1 fruit fly cellular context compared by ENCODE assay signal in the genomic region with DNA sequence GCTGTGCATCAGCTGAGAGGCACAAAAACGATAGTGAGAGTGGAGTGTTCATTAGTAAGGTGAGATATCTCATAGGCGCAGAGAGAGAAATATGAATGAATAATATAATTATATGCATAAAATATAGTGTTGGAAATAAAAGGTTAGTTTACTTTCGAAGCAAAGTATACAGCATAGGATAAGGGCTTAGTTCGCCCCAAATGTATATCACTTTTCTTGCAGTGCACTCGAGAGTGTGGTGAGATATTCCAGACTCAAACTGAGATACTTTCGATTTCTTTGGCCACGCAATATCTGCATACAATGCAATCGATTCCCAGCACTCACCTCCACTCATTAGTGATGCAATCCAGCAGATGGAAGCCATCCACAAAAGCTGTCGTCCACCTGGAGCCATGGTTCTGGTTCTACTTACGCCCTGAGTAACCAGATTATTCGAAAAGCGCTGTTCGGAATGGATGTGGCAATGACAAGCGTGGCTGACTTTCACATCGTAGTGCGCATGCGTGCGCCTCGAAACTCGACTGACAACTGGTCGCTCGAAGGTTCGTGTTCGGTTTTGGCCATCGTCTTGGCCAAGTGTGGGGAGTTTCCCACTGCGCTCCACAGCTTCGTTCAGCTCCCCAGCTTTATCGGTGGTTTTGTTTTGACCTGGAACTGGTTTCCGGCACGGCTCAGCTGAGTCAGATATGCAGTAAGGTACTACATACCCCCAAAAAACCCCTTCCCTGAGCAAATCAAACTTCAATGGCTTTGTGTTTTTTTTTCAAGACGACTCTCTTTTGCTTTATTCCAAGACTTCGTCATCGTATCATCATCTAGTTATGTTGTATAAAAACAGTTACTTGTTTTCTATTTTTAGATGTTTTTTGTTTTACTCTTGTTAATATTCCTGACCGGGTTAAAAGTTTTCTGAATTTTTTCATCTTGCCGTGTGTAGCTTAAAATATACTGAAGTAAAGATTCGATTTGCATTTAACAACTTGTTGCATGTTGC.
A peak's percentile ranks its signal among the peaks of the same experiment; 100 is the strongest.
TF ChIP-seq lines count a peak whose summit lies in the region.

TSS of gene Rsod (minus strand) at position 537 of the 997 bp plus-strand sequence.

TF ChIP-seq in whole organism, embryonic, 481 proteins besides CTCF, POLR2A, EP300 and RAD21 (continued from another document and continues in another):
- peak; percentile 59 for TF ChIP-seq corto (GFP tag; optimal IDR thresholded peaks at IDR 0.05; lab: Kevin White, UChicago)
- peak; percentile 26 for TF ChIP-seq CG13775 (GFP tag; optimal IDR thresholded peaks at IDR 0.05; lab: Kevin White, UChicago)
- peak in 1 of 2 experiments; percentile 66 for TF ChIP-seq Hr51 (GFP tag; optimal IDR thresholded peaks at IDR 0.05; lab: Kevin White, UChicago)
- no peak for TF ChIP-seq CG1647 (GFP tag; optimal IDR thresholded peaks at IDR 0.05; lab: Kevin White, UChicago)
- TF ChIP-seq Meics (GFP tag; optimal IDR thresholded peaks at IDR 0.05; lab: Kevin White, UChicago) = peak; percentile 30
- TF ChIP-seq CG11560 (tag; IDR thresholded peaks at IDR 0.05; lab: Robert Waterston, UW) = no peak; the same call in 2 of the 3 replicates
- TF ChIP-seq klu (GFP tag; IDR thresholded peaks at IDR 0.05; lab: Robert Waterston, UW) = no peak
- peak; percentile 54 for TF ChIP-seq CG12391 (tag; optimal IDR thresholded peaks at IDR 0.05; lab: Kevin White, UChicago)
- peak; percentile 62 for TF ChIP-seq CG7372 (GFP tag; IDR thresholded peaks at IDR 0.05; lab: Robert Waterston, UW)
- TF ChIP-seq lmd (GFP tag; IDR thresholded peaks at IDR 0.05; lab: Robert Waterston, UW) = peak; percentile 75
- TF ChIP-seq Lim3 (GFP tag; IDR thresholded peaks at IDR 0.05; lab: Robert Waterston, UW) = peak; percentile 67
- TF ChIP-seq lola (GFP tag; optimal IDR thresholded peaks at IDR 0.05; lab: Kevin White, UChicago) = peak in 1 of 3 experiments; percentile 43
- TF ChIP-seq CG11085 (GFP tag; IDR thresholded peaks at IDR 0.05; lab: Robert Waterston, UW) = 0 out of 2 replicates have a peak, but pooled peaks have one; percentile 45
- TF ChIP-seq Xrp1 (GFP tag; IDR thresholded peaks at IDR 0.05; lab: Robert Waterston, UW) = peak; percentile 87
- peak; percentile 68 for TF ChIP-seq CG11504 (tag; optimal IDR thresholded peaks at IDR 0.05; lab: Kevin White, UChicago)
- no peak for TF ChIP-seq CG3838 (GFP tag; optimal IDR thresholded peaks at IDR 0.05; lab: Kevin White, UChicago)
- peak; percentile 60 for TF ChIP-seq toy (GFP tag; IDR thresholded peaks at IDR 0.05; lab: Robert Waterston, UW)
- TF ChIP-seq Asciz (GFP tag; optimal IDR thresholded peaks at IDR 0.05; lab: Kevin White, UChicago) = peak; percentile 59
- peak; percentile 56 for TF ChIP-seq Oli (tag; optimal IDR thresholded peaks at IDR 0.05; lab: Kevin White, UChicago)
- TF ChIP-seq btn (GFP tag; optimal IDR thresholded peaks at IDR 0.05; lab: Kevin White, UChicago) = no peak
- peak; percentile 69 for TF ChIP-seq CG14441 (GFP tag; IDR thresholded peaks at IDR 0.05; lab: Robert Waterston, UW)
- peak; percentile 79 for TF ChIP-seq CG10366 (GFP tag; IDR thresholded peaks at IDR 0.05; lab: Robert Waterston, UW)
- TF ChIP-seq Ssrp (tag; optimal IDR thresholded peaks at IDR 0.05; lab: Kevin White, UChicago) = peak; percentile 50
- TF ChIP-seq croc (GFP tag; conservative IDR thresholded peaks at IDR 0.05; lab: Robert Waterston, UW) = peak; percentile 35; the same call in 2 of the 3 replicates
- TF ChIP-seq CG2875 (GFP tag; optimal IDR thresholded peaks at IDR 0.05; lab: Kevin White, UChicago) = peak; percentile 60
- TF ChIP-seq BtbVII (GFP tag; optimal IDR thresholded peaks at IDR 0.05; lab: Kevin White, UChicago) = peak; percentile 10
- TF ChIP-seq CG1832 (GFP tag; optimal IDR thresholded peaks at IDR 0.05; lab: Kevin White, UChicago) = no peak
- peak; percentile 87; the same call in 2 of the 4 replicates for TF ChIP-seq chinmo (GFP tag; IDR thresholded peaks at IDR 0.05; lab: Robert Waterston, UW; ENCODE audit: partially characterized antibody)
- 0 out of 2 replicates have a peak, but pooled peaks have one; percentile 33 for TF ChIP-seq wdn (GFP tag; IDR thresholded peaks at IDR 0.05; lab: Robert Waterston, UW)
- TF ChIP-seq Hr3 (GFP tag; optimal IDR thresholded peaks at IDR 0.05; lab: Kevin White, UChicago) = peak; percentile 10
- peak; percentile 13 for TF ChIP-seq cato (GFP tag; optimal IDR thresholded peaks at IDR 0.05; lab: Kevin White, UChicago; ENCODE audit: borderline replicate concordance)
- TF ChIP-seq CG3726 (GFP tag; IDR thresholded peaks at IDR 0.05; lab: Robert Waterston, UW) = peak; percentile 64; the same call in 2 of the 3 replicates
- TF ChIP-seq CG4360 (GFP tag; IDR thresholded peaks at IDR 0.05; lab: Robert Waterston, UW) = peak; percentile 11; the same call in 1 of the 2 replicates
- peak; percentile 46 for TF ChIP-seq CG1602 (GFP tag; optimal IDR thresholded peaks at IDR 0.05; lab: Kevin White, UChicago)
- peak; percentile 41; the same call in 1 of the 2 replicates for TF ChIP-seq cas (GFP tag; IDR thresholded peaks at IDR 0.05; lab: Robert Waterston, UW)
- peak; percentile 9 for TF ChIP-seq nerfin-1 (tag; optimal IDR thresholded peaks at IDR 0.05; lab: Kevin White, UChicago)
- TF ChIP-seq CG9817 (tag; optimal IDR thresholded peaks at IDR 0.05; lab: Kevin White, UChicago) = no peak
- TF ChIP-seq CG3163 (GFP tag; optimal IDR thresholded peaks at IDR 0.05; lab: Kevin White, UChicago) = no peak
- no peak; the same call in 1 of the 2 replicates for TF ChIP-seq CG9932 (GFP tag; IDR thresholded peaks at IDR 0.05; lab: Robert Waterston, UW)
- no peak for TF ChIP-seq hkb (optimal IDR thresholded peaks at IDR 0.05; lab: Kevin White, UChicago)
- peak; percentile 82 for TF ChIP-seq hkb (GFP tag; IDR thresholded peaks at IDR 0.05; lab: Robert Waterston, UW)
- TF ChIP-seq dimm (GFP tag; IDR thresholded peaks at IDR 0.05; lab: Robert Waterston, UW) = peak; percentile 50
- TF ChIP-seq CG5953 (GFP tag; IDR thresholded peaks at IDR 0.05; lab: Robert Waterston, UW) = peak; percentile 47
- TF ChIP-seq GATAe (GFP tag; conservative IDR thresholded peaks at IDR 0.05; lab: Robert Waterston, UW) = no peak
- TF ChIP-seq CG10462 (GFP tag; optimal IDR thresholded peaks at IDR 0.05; lab: Kevin White, UChicago) = no peak
- no peak for TF ChIP-seq usp (GFP tag; optimal IDR thresholded peaks at IDR 0.05; lab: Kevin White, UChicago)
- peak; percentile 61; the same call in 1 of the 2 replicates for TF ChIP-seq CG32532 (GFP tag; IDR thresholded peaks at IDR 0.05; lab: Robert Waterston, UW)
- peak; percentile 52 for TF ChIP-seq CG12219 (GFP tag; optimal IDR thresholded peaks at IDR 0.05; lab: Kevin White, UChicago)
- peak; percentile 32; the same call in 1 of the 2 replicates for TF ChIP-seq MBD-R2 (GFP tag; IDR thresholded peaks at IDR 0.05; lab: Robert Waterston, UW)
- TF ChIP-seq lov (optimal IDR thresholded peaks at IDR 0.05; lab: Kevin White, UChicago) = no peak
- peak; percentile 58; the same call in 2 of the 3 replicates for TF ChIP-seq lov (GFP tag; IDR thresholded peaks at IDR 0.05; lab: Robert Waterston, UW)
- TF ChIP-seq Pdp1 (GFP tag; optimal IDR thresholded peaks at IDR 0.05; lab: Kevin White, UChicago) = peak in 1 of 2 experiments; percentile 32
- TF ChIP-seq CG3847 (GFP tag; IDR thresholded peaks at IDR 0.05; lab: Robert Waterston, UW) = peak; percentile 31; the same call in 1 of the 2 replicates
- no peak for TF ChIP-seq CG14860 (GFP tag; IDR thresholded peaks at IDR 0.05; lab: Robert Waterston, UW; ENCODE audit: partially characterized antibody)
- TF ChIP-seq CG15601 (tag; optimal IDR thresholded peaks at IDR 0.05; lab: Kevin White, UChicago) = peak; percentile 62
- no peak for TF ChIP-seq wek (GFP tag; optimal IDR thresholded peaks at IDR 0.05; lab: Kevin White, UChicago)
- TF ChIP-seq CG17361 (GFP tag; IDR thresholded peaks at IDR 0.05; lab: Robert Waterston, UW) = peak; percentile 55
- TF ChIP-seq fd96Cb (tag; optimal IDR thresholded peaks at IDR 0.05; lab: Kevin White, UChicago) = peak; percentile 64
- TF ChIP-seq sisA (GFP tag; IDR thresholded peaks at IDR 0.05; lab: Robert Waterston, UW) = peak; percentile 74
- TF ChIP-seq sens (GFP tag; lab: Kevin White, UChicago) = peak; percentile 89
- 0 out of 3 replicates have a peak, but pooled peaks have one; percentile 14 for TF ChIP-seq HLH4C (GFP tag; IDR thresholded peaks at IDR 0.05; lab: Robert Waterston, UW; ENCODE audit: partially characterized antibody)
- TF ChIP-seq phol (tag; optimal IDR thresholded peaks at IDR 0.05; lab: Kevin White, UChicago) = peak; percentile 56
- peak; percentile 36 for TF ChIP-seq tap (tag; optimal IDR thresholded peaks at IDR 0.05; lab: Kevin White, UChicago)
- peak; percentile 42; the same call in 1 of the 2 replicates for TF ChIP-seq chm (GFP tag; IDR thresholded peaks at IDR 0.05; lab: Robert Waterston, UW)
- peak in 1 of 2 experiments; percentile 20 for TF ChIP-seq chif (GFP tag; optimal IDR thresholded peaks at IDR 0.05; lab: Kevin White, UChicago)
- TF ChIP-seq ttk (GFP tag; IDR thresholded peaks at IDR 0.05; lab: Robert Waterston, UW) = peak; percentile 83
- TF ChIP-seq CG1233 (GFP tag; optimal IDR thresholded peaks at IDR 0.05; lab: Kevin White, UChicago) = peak; percentile 21
- TF ChIP-seq CG12104 (GFP tag; optimal IDR thresholded peaks at IDR 0.05; lab: Kevin White, UChicago) = peak; percentile 28
- TF ChIP-seq B-H2 (GFP tag; optimal IDR thresholded peaks at IDR 0.05; lab: Kevin White, UChicago) = no peak
- TF ChIP-seq sug (tag; optimal IDR thresholded peaks at IDR 0.05; lab: Kevin White, UChicago) = no peak
- peak; percentile 66 for TF ChIP-seq NFAT (GFP tag; IDR thresholded peaks at IDR 0.05; lab: Robert Waterston, UW)
- TF ChIP-seq pros (GFP tag; optimal IDR thresholded peaks at IDR 0.05; lab: Kevin White, UChicago) = peak; percentile 56
- no peak for TF ChIP-seq prd (optimal IDR thresholded peaks at IDR 0.05; lab: Kevin White, UChicago)
- peak; percentile 73; the same call in 2 of the 3 replicates for TF ChIP-seq prd (GFP tag; IDR thresholded peaks at IDR 0.05; lab: Robert Waterston, UW)
- peak; percentile 7 for TF ChIP-seq CG16863 (GFP tag; optimal IDR thresholded peaks at IDR 0.05; lab: Kevin White, UChicago)
- peak; percentile 27; the same call in 1 of the 2 replicates for TF ChIP-seq Nf-YA (GFP tag; IDR thresholded peaks at IDR 0.05; lab: Robert Waterston, UW)
- peak; percentile 94 for TF ChIP-seq D19A (tag; optimal IDR thresholded peaks at IDR 0.05; lab: Kevin White, UChicago)
- no peak for TF ChIP-seq YL-1 (GFP tag; optimal IDR thresholded peaks at IDR 0.05; lab: Kevin White, UChicago)
- TF ChIP-seq CG10543 (GFP tag; optimal IDR thresholded peaks at IDR 0.05; lab: Kevin White, UChicago) = peak; percentile 27
- peak; percentile 35 for TF ChIP-seq Spps (tag; optimal IDR thresholded peaks at IDR 0.05; lab: Kevin White, UChicago)
- TF ChIP-seq Med (GFP tag; lab: Kevin White, UChicago) = peak; percentile 68
- TF ChIP-seq CG8388 (GFP tag; optimal IDR thresholded peaks at IDR 0.05; lab: Kevin White, UChicago) = peak; percentile 67
- peak; percentile 41 for TF ChIP-seq sim (GFP tag; IDR thresholded peaks at IDR 0.05; lab: Robert Waterston, UW)
- no peak for TF ChIP-seq CG8089 (GFP tag; optimal IDR thresholded peaks at IDR 0.05; lab: Kevin White, UChicago)
- peak; percentile 54 for TF ChIP-seq Ada2b (GFP tag; IDR thresholded peaks at IDR 0.05; lab: Robert Waterston, UW)
- TF ChIP-seq Rx (GFP tag; IDR thresholded peaks at IDR 0.05; lab: Robert Waterston, UW) = peak; percentile 64
- peak in 1 of 2 experiments; percentile 11 for TF ChIP-seq Eip74EF (GFP tag; optimal IDR thresholded peaks at IDR 0.05; lab: Kevin White, UChicago)
- TF ChIP-seq B-H1 (GFP tag; IDR thresholded peaks at IDR 0.05; lab: Robert Waterston, UW) = peak; percentile 63
- TF ChIP-seq E2f1 (GFP tag; IDR thresholded peaks at IDR 0.05; lab: Robert Waterston, UW) = peak; percentile 71
- TF ChIP-seq CG10267 (tag; optimal IDR thresholded peaks at IDR 0.05; lab: Kevin White, UChicago) = peak; percentile 50
- no peak for TF ChIP-seq Poxn (GFP tag; IDR thresholded peaks at IDR 0.05; lab: Robert Waterston, UW)
- peak; percentile 55 for TF ChIP-seq nmo (GFP tag; optimal IDR thresholded peaks at IDR 0.05; lab: Kevin White, UChicago)
- TF ChIP-seq tin (GFP tag; optimal IDR thresholded peaks at IDR 0.05; lab: Kevin White, UChicago) = peak; percentile 46
- peak; percentile 76 for TF ChIP-seq CG14667 (GFP tag; IDR thresholded peaks at IDR 0.05; lab: Robert Waterston, UW)
- peak; percentile 7 for TF ChIP-seq grn (GFP tag; optimal IDR thresholded peaks at IDR 0.05; lab: Kevin White, UChicago)
- peak; percentile 24 for TF ChIP-seq CG18476 (GFP tag; optimal IDR thresholded peaks at IDR 0.05; lab: Kevin White, UChicago)
- peak; percentile 62 for TF ChIP-seq Rfx (GFP tag; IDR thresholded peaks at IDR 0.05; lab: Robert Waterston, UW)
- TF ChIP-seq dpn (GFP tag; optimal IDR thresholded peaks at IDR 0.05; lab: Kevin White, UChicago) = peak in 1 of 2 experiments; percentile 61
- TF ChIP-seq peb (GFP tag; IDR thresholded peaks at IDR 0.05; lab: Robert Waterston, UW) = peak; percentile 67
- peak; percentile 58 for TF ChIP-seq Sox100B (GFP tag; optimal IDR thresholded peaks at IDR 0.05; lab: Kevin White, UChicago)
- TF ChIP-seq Dip2 (GFP tag; IDR thresholded peaks at IDR 0.05; lab: Robert Waterston, UW) = no peak
- peak; percentile 74 for TF ChIP-seq gem (tag; optimal IDR thresholded peaks at IDR 0.05; lab: Kevin White, UChicago)
- peak; percentile 72 for TF ChIP-seq Sox102F (GFP tag; optimal IDR thresholded peaks at IDR 0.05; lab: Kevin White, UChicago)
- peak; percentile 59; the same call in 2 of the 3 replicates for TF ChIP-seq CG11695 (GFP tag; IDR thresholded peaks at IDR 0.05; lab: Robert Waterston, UW)
- TF ChIP-seq bcd (GFP tag; optimal IDR thresholded peaks at IDR 0.05; lab: Kevin White, UChicago) = peak; percentile 36
- no peak for TF ChIP-seq CG6175 (GFP tag; IDR thresholded peaks at IDR 0.05; lab: Robert Waterston, UW)
- peak; percentile 66 for TF ChIP-seq onecut (GFP tag; IDR thresholded peaks at IDR 0.05; lab: Robert Waterston, UW)
- no peak for TF ChIP-seq Dip3 (GFP tag; optimal IDR thresholded peaks at IDR 0.05; lab: Kevin White, UChicago)
- TF ChIP-seq CG18262 (tag; optimal IDR thresholded peaks at IDR 0.05; lab: Kevin White, UChicago) = peak; percentile 68
- peak; percentile 56 for TF ChIP-seq az2 (GFP tag; optimal IDR thresholded peaks at IDR 0.05; lab: Kevin White, UChicago)
- peak; percentile 92 for TF ChIP-seq ci (GFP tag; IDR thresholded peaks at IDR 0.05; lab: Robert Waterston, UW)
- TF ChIP-seq CG14965 (GFP tag; optimal IDR thresholded peaks at IDR 0.05; lab: Kevin White, UChicago; ENCODE audit: borderline replicate concordance) = no peak
- TF ChIP-seq ATbp (GFP tag; optimal IDR thresholded peaks at IDR 0.05; lab: Kevin White, UChicago) = peak; percentile 55
- peak; percentile 47 for TF ChIP-seq Hsf (GFP tag; optimal IDR thresholded peaks at IDR 0.05; lab: Kevin White, UChicago)
- no peak for TF ChIP-seq pan (optimal IDR thresholded peaks at IDR 0.05; lab: Kevin White, UChicago)
- peak in 1 of 2 experiments; percentile 86 for TF ChIP-seq pan (GFP tag; optimal IDR thresholded peaks at IDR 0.05 in 1 of 2, IDR thresholded peaks at IDR 0.05 in 1 of 2)
